Worm (Caenorhabditis elegans) whole organism, L4 larva: ENCODE data around the gene cutl-17.

ENCODE experiments used
- F26F4.8 ChIP-seq: fragments of 200-800 bp; sonication (Bioruptor generic); conservative IDR thresholded peaks from 2 replicates; pipeline ENCODE4 v1.3.6; 2022; ENCODE audit warnings: missing genetic modification characterization, missing compliant biosample characterization
- T20F7.1 ChIP-seq: fragments of 200-800 bp; sonication (Bioruptor generic); optimal IDR thresholded peaks from 2 replicates; lab custom pipeline; 2018; ENCODE audit warnings: mild to moderate bottlenecking, missing genetic modification characterization, missing compliant biosample characterization
- T26A8.4 ChIP-seq: fragments of 200-800 bp; sonication (Bioruptor generic); IDR thresholded peaks from 2 replicates; pipeline ENCODE4 v1.3.6; 2022; ENCODE audit warnings: missing genetic modification characterization, missing compliant biosample characterization
- ZK337.2 ChIP-seq: fragments of 200-800 bp; sonication (Bioruptor generic); IDR thresholded peaks from 2 replicates; pipeline ENCODE4 v1.3.6; 2022; ENCODE audit warnings: missing genetic modification reagents, missing genetic modification characterization, missing compliant biosample characterization
- aha-1 ChIP-seq: fragments of 150-350 bp; peaks from one replicate; lab custom pipeline; 2014; ENCODE audit warnings: missing biosample characterization, missing genetic modification characterization
- ceh-20 ChIP-seq: fragments of 200-800 bp; sonication (Bioruptor generic); IDR thresholded peaks from 2 replicates; pipeline ENCODE4 v1.3.6; 2022; ENCODE audit warnings: missing genetic modification reagents, missing genetic modification characterization, missing compliant biosample characterization
- ces-1 ChIP-seq: fragments of 150-350 bp; sonication (generic microtip); optimal IDR thresholded peaks from 4 replicates; lab custom pipeline; 2014; ENCODE audit warnings: missing biosample characterization, missing genetic modification reagents, missing genetic modification characterization
- cey-2 ChIP-seq: sonication (generic microtip); optimal IDR thresholded peaks from 3 replicates; lab custom pipeline; 2017; ENCODE audit warnings: missing genetic modification characterization, mild to moderate bottlenecking, missing compliant biosample characterization, antibody characterized with exemption, borderline replicate concordance; ENCODE audit not compliant: insufficient read depth
- ctbp-1 ChIP-seq: fragments of 200-800 bp; sonication (Bioruptor generic); IDR thresholded peaks from 2 replicates; pipeline ENCODE4 v1.3.6; 2022; ENCODE audit warnings: missing genetic modification reagents, missing genetic modification characterization, missing compliant biosample characterization
- daf-16 ChIP-seq, 3 experiments: sonication (generic microtip); optimal IDR thresholded peaks; 2 replicates each; lab custom pipeline; 2016 to 2017; ENCODE audit warnings: missing genetic modification characterization in 3 of 3, missing genetic modification reagents in 3 of 3, mild to moderate bottlenecking in 2 of 3, missing compliant biosample characterization in 2 of 3, missing biosample characterization in 1 of 3, moderate library complexity in 1 of 3
- dmd-6 ChIP-seq: fragments of 200-800 bp; sonication (Bioruptor generic); IDR thresholded peaks from 2 replicates; pipeline ENCODE4 v1.3.6; 2022; ENCODE audit warnings: missing genetic modification reagents, missing genetic modification characterization, missing compliant biosample characterization
- dve-1 ChIP-seq: sonication (generic microtip); optimal IDR thresholded peaks from 2 replicates; lab custom pipeline; 2017; ENCODE audit warnings: antibody characterized with exemption, mild to moderate bottlenecking, missing genetic modification characterization, missing compliant biosample characterization; ENCODE audit not compliant: insufficient read depth
- gei-8 ChIP-seq: fragments of 200-800 bp; sonication (Bioruptor generic); optimal IDR thresholded peaks from 2 replicates; lab custom pipeline; 2018; ENCODE audit warnings: mild to moderate bottlenecking, missing genetic modification characterization, missing compliant biosample characterization
- hif-1 ChIP-seq, 2 experiments: sonication (generic microtip); optimal IDR thresholded peaks; 2 replicates each; lab custom pipeline; 2016 to 2017; ENCODE audit warnings: missing compliant biosample characterization in 2 of 2, missing genetic modification characterization in 2 of 2, missing genetic modification reagents in 2 of 2, missing genotype in 2 of 2, mild to moderate bottlenecking in 1 of 2
- hlh-11 ChIP-seq: fragments of 200-800 bp; sonication (Bioruptor generic); optimal IDR thresholded peaks from 2 replicates; lab custom pipeline; 2018; ENCODE audit warnings: mild to moderate bottlenecking, missing genetic modification characterization, missing compliant biosample characterization
- hlh-30 ChIP-seq: sonication (generic microtip); optimal IDR thresholded peaks from 2 replicates; lab custom pipeline; 2017; ENCODE audit warnings: antibody characterized with exemption, mild to moderate bottlenecking, missing genetic modification characterization, missing compliant biosample characterization; ENCODE audit not compliant: insufficient read depth
- hmg-1.1 ChIP-seq: fragments of 200-800 bp; sonication (Bioruptor generic); IDR thresholded peaks from 2 replicates; pipeline ENCODE4 v1.3.6; 2022; ENCODE audit warnings: missing genetic modification reagents, missing genetic modification characterization, missing compliant biosample characterization
- jun-1 ChIP-seq: fragments of 150-350 bp; optimal IDR thresholded peaks from 2 replicates; lab custom pipeline; 2014; ENCODE audit warnings: missing biosample characterization, missing genetic modification reagents, missing genetic modification characterization
- lin-1 ChIP-seq: fragments of 200-800 bp; sonication (Bioruptor generic); IDR thresholded peaks from 2 replicates; pipeline ENCODE4 v1.3.6; 2022; ENCODE audit warnings: missing genetic modification reagents, missing genetic modification characterization, missing compliant biosample characterization
- lin-38 ChIP-seq: fragments of 200-800 bp; sonication (Bioruptor generic); IDR thresholded peaks from 2 replicates; pipeline ENCODE4 v1.3.6; 2022; ENCODE audit warnings: missing genetic modification reagents, missing genetic modification characterization, missing compliant biosample characterization
- lir-3 ChIP-seq: sonication (generic microtip); optimal IDR thresholded peaks from 2 replicates; lab custom pipeline; 2016; ENCODE audit warnings: mild to moderate bottlenecking, missing genetic modification characterization, missing compliant biosample characterization
- lsy-2 ChIP-seq, 2 experiments: fragments of 150-350 bp in 1 of 2; sonication (generic microtip) in 1 of 2; optimal IDR thresholded peaks; 2 replicates each; lab custom pipeline; 2014 to 2017; ENCODE audit warnings: missing biosample characterization in 2 of 2, missing genetic modification characterization in 2 of 2
- madf-5 ChIP-seq, 2 experiments: fragments of 200-800 bp; sonication (Bioruptor generic); IDR thresholded peaks; 2 replicates each; pipeline ENCODE4 v1.3.6; 2022; ENCODE audit warnings: missing compliant biosample characterization in 2 of 2, missing genetic modification characterization in 2 of 2
- madf-9 ChIP-seq: fragments of 200-800 bp; sonication (Bioruptor generic); conservative IDR thresholded peaks from 2 replicates; pipeline ENCODE4 v1.3.6; 2022; ENCODE audit warnings: missing genetic modification reagents, missing genetic modification characterization, missing compliant biosample characterization
- mdl-1 ChIP-seq, 2 experiments: fragments of 150-350 bp in 1 of 2; sonication (generic microtip) in 1 of 2; optimal IDR thresholded peaks; 2 replicates each; lab custom pipeline; 2014 to 2017; ENCODE audit warnings: missing biosample characterization in 2 of 2, missing genetic modification characterization in 2 of 2
- mdt-29 ChIP-seq: fragments of 200-800 bp; sonication (Bioruptor generic); IDR thresholded peaks from 2 replicates; pipeline ENCODE4 v1.3.6; 2022; ENCODE audit warnings: missing genetic modification reagents, missing genetic modification characterization, missing compliant biosample characterization
- mep-1 ChIP-seq: fragments of 150-350 bp; sonication (generic microtip); optimal IDR thresholded peaks from 3 replicates; lab custom pipeline; 2014; ENCODE audit warnings: missing biosample characterization, missing genetic modification characterization
- mxl-3 ChIP-seq: fragments of 200-800 bp; sonication (Bioruptor generic); optimal IDR thresholded peaks from 2 replicates; lab custom pipeline; 2018; ENCODE audit warnings: mild to moderate bottlenecking, missing genetic modification characterization, missing compliant biosample characterization
- nhr-10 ChIP-seq: fragments of 150-350 bp; optimal IDR thresholded peaks from 2 replicates; lab custom pipeline; 2014; ENCODE audit warnings: missing biosample characterization, missing genetic modification characterization
- nhr-102 ChIP-seq: sonication (generic microtip); optimal IDR thresholded peaks from 2 replicates; lab custom pipeline; 2016; ENCODE audit warnings: mild to moderate bottlenecking, missing genetic modification characterization, moderate library complexity, missing compliant biosample characterization
- nhr-11 ChIP-seq: fragments of 150-350 bp; optimal IDR thresholded peaks from 2 replicates; lab custom pipeline; 2014; ENCODE audit warnings: missing biosample characterization, missing genetic modification characterization
- nhr-25 ChIP-seq: sonication (generic microtip); optimal IDR thresholded peaks from 2 replicates; lab custom pipeline; 2017; ENCODE audit warnings: missing genetic modification characterization, mild to moderate bottlenecking, missing compliant biosample characterization, antibody characterized with exemption, moderate library complexity, borderline replicate concordance; ENCODE audit not compliant: insufficient read depth
- nhr-28 ChIP-seq: fragments of 150-350 bp; optimal IDR thresholded peaks from 2 replicates; lab custom pipeline; 2014; ENCODE audit warnings: missing biosample characterization, missing genetic modification characterization
- nhr-41 ChIP-seq: fragments of 200-800 bp; sonication (Bioruptor generic); IDR thresholded peaks from 2 replicates; pipeline ENCODE4 v1.3.6; 2022; ENCODE audit warnings: missing genetic modification reagents, missing genetic modification characterization, missing compliant biosample characterization
- nhr-48 ChIP-seq: sonication (generic microtip); optimal IDR thresholded peaks from 2 replicates; lab custom pipeline; 2016; ENCODE audit warnings: mild to moderate bottlenecking, missing genetic modification characterization, missing compliant biosample characterization
- nhr-6 ChIP-seq: fragments of 150-350 bp; optimal IDR thresholded peaks from 2 replicates; lab custom pipeline; 2014; ENCODE audit warnings: missing biosample characterization, missing genetic modification characterization
- nhr-77 ChIP-seq: fragments of 150-350 bp; optimal IDR thresholded peaks from 2 replicates; lab custom pipeline; 2014; ENCODE audit warnings: missing biosample characterization, missing genetic modification characterization
- pha-4 ChIP-seq, 2 experiments: fragments of 150-350 bp in 1 of 2; fragments of 200-800 bp in 1 of 2; sonication (Bioruptor generic) in 1 of 2; IDR thresholded peaks in 1 of 2; optimal IDR thresholded peaks in 1 of 2; 2 replicates each; pipeline versions ENCODE4 v1.3.6 to Lab custom; 2014 to 2022; ENCODE audit warnings: missing genetic modification characterization in 2 of 2, missing genetic modification reagents in 2 of 2, missing biosample characterization in 1 of 2, missing compliant biosample characterization in 1 of 2
- php-3 ChIP-seq: fragments of 200-800 bp; sonication (Bioruptor generic); IDR thresholded peaks from 2 replicates; pipeline ENCODE4 v1.3.6; 2022; ENCODE audit warnings: missing genetic modification reagents, missing genetic modification characterization, missing compliant biosample characterization
- pqm-1 ChIP-seq: sonication (generic microtip); optimal IDR thresholded peaks from 2 replicates; lab custom pipeline; 2017; ENCODE audit warnings: missing biosample characterization, missing genetic modification characterization
- snpc-4 ChIP-seq: fragments of 150-350 bp; optimal IDR thresholded peaks from 2 replicates; lab custom pipeline; 2014; ENCODE audit warnings: missing biosample characterization, missing genetic modification characterization
- spr-1 ChIP-seq: sonication (generic microtip); optimal IDR thresholded peaks from 2 replicates; lab custom pipeline; 2016; ENCODE audit warnings: mild to moderate bottlenecking, missing genetic modification characterization, missing compliant biosample characterization
- spr-3 ChIP-seq: fragments of 200-800 bp; sonication (Bioruptor generic); optimal IDR thresholded peaks from 2 replicates; lab custom pipeline; 2018; ENCODE audit warnings: mild to moderate bottlenecking, missing genetic modification characterization, missing compliant biosample characterization
- tra-1 ChIP-seq: fragments of 200-800 bp; sonication (Bioruptor generic); IDR thresholded peaks from 2 replicates; pipeline ENCODE4 v1.3.6; 2022; ENCODE audit warnings: missing genetic modification reagents, missing genetic modification characterization, missing compliant biosample characterization
- unc-62 ChIP-seq, 3 experiments: fragments of 150-350 bp in 1 of 3; sonication (generic microtip); optimal IDR thresholded peaks in 2 of 3; peaks in 1 of 3; 1 replicate in 1 of 3; 2 replicates in 2 of 3; lab custom pipeline; 2014 to 2017; ENCODE audit warnings: missing biosample characterization in 3 of 3, missing genetic modification characterization in 3 of 3, missing genetic modification reagents in 3 of 3, missing genotype in 1 of 3
- zfp-3 ChIP-seq: fragments of 200-800 bp; sonication (Bioruptor generic); conservative IDR thresholded peaks from 2 replicates; pipeline ENCODE4 v1.3.6; 2022; ENCODE audit warnings: missing genetic modification reagents, missing genetic modification characterization, missing compliant biosample characterization
- zip-2 ChIP-seq: fragments of 150-350 bp; optimal IDR thresholded peaks from 2 replicates; lab custom pipeline; 2014; ENCODE audit warnings: missing biosample characterization, missing genetic modification characterization

Gene cutl-17

ce11 chrIV:9442106-9442532 is 15.2 kb downstream of the cutl-17 start:
- TF ChIP-seq jun-1 (tag; lab: Kevin White, UChicago) (peak; percentile 6), daf-16 (GFP tag; optimal IDR thresholded peaks at IDR 0.05; lab: Kevin White, UChicago) (peak in 1 of 2 experiments; percentile 77), daf-16 (tag; optimal IDR thresholded peaks at IDR 0.05; lab: Kevin White, UChicago) (peak; percentile 100), nhr-28 (tag; lab: Kevin White, UChicago) (peak; percentile 99), nhr-10 (tag; lab: Kevin White, UChicago) (peak; percentile 49), nhr-48 (tag; lab: Kevin White, UChicago) (peak; percentile 83), ceh-20 (peak; percentile 9; the same call in 1 of the 2 replicates), F26F4.8 (GFP tag; lab: Robert Waterston, UW) (no peak), lsy-2 (tag; optimal IDR thresholded peaks at IDR 0.05; lab: Kevin White, UChicago) (peak in 1 of 2 experiments; percentile 69), madf-5 (GFP tag; IDR thresholded peaks at IDR 0.05; lab: Robert Waterston, UW) (no peak), zfp-3 (GFP tag; lab: Robert Waterston, UW) (peak; percentile 75; the same call in 1 of the 2 replicates), nhr-25 (tag; lab: Kevin White, UChicago) (peak; percentile 57), mdt-29 (GFP tag; lab: Robert Waterston, UW) (peak; percentile 82; the same call in 1 of the 2 replicates), gei-8 (peak; percentile 67), dve-1 (peak; percentile 96), nhr-11 (tag; lab: Kevin White, UChicago) (peak; percentile 15), pqm-1 (peak; percentile 74), ces-1 (GFP tag; lab: Kevin White, UChicago) (no peak), mxl-3 (GFP tag; lab: Kevin White, UChicago) (peak; percentile 92), lin-1 (GFP tag; lab: Robert Waterston, UW) (0 out of 2 replicates have a peak, but pooled peaks have one; percentile 8), hlh-11 (tag; lab: Kevin White, UChicago) (peak; percentile 90), cey-2 (tag; lab: Kevin White, UChicago) (peak; percentile 68), hif-1 (tag; optimal IDR thresholded peaks at IDR 0.05; lab: Kevin White, UChicago) (peak in 1 of 2 experiments; percentile 19), lir-3 (no peak), tra-1 (GFP tag; lab: Robert Waterston, UW) (peak; percentile 69; the same call in 1 of the 2 replicates), hlh-30 (tag; lab: Kevin White, UChicago) (peak; percentile 76), zip-2 (tag; lab: Kevin White, UChicago) (no peak), nhr-41 (GFP tag; lab: Robert Waterston, UW) (no peak), madf-9 (GFP tag; lab: Robert Waterston, UW) (0 out of 2 replicates have a peak, but pooled peaks have one; percentile 48), nhr-6 (tag; lab: Kevin White, UChicago) (peak; percentile 60), ctbp-1 (GFP tag; lab: Robert Waterston, UW) (no peak), aha-1 (tag; lab: Kevin White, UChicago) (peak; percentile 90), mdl-1 (tag; optimal IDR thresholded peaks at IDR 0.05; lab: Kevin White, UChicago) (peak in 1 of 2 experiments; percentile 88), pha-4 (GFP tag; IDR thresholded peaks at IDR 0.05; lab: Robert Waterston, UW) (peak; percentile 59), pha-4 (tag; optimal IDR thresholded peaks at IDR 0.05; lab: Kevin White, UChicago) (peak; percentile 78), nhr-102 (tag; lab: Kevin White, UChicago) (peak; percentile 86), ZK337.2 (no peak), mep-1 (tag; lab: Kevin White, UChicago) (peak; percentile 68), lin-38 (GFP tag; lab: Robert Waterston, UW) (peak; percentile 56), spr-3 (GFP tag; lab: Kevin White, UChicago) (peak; percentile 5), dmd-6 (GFP tag; lab: Robert Waterston, UW) (peak; percentile 91), T20F7.1 (GFP tag; lab: Kevin White, UChicago) (peak; percentile 58), hmg-1.1 (GFP tag; lab: Robert Waterston, UW) (no peak), snpc-4 (tag; lab: Kevin White, UChicago) (no peak), unc-62 (GFP tag; optimal IDR thresholded peaks at IDR 0.05 in 1 of 2; lab: Kevin White, UChicago) (peak in 1 of 2 experiments; percentile 99), unc-62 (tag; optimal IDR thresholded peaks at IDR 0.05; lab: Kevin White, UChicago) (no peak), T26A8.4 (0 out of 2 replicates have a peak, but pooled peaks have one; percentile 44), nhr-77 (tag; lab: Kevin White, UChicago) (peak; percentile 74), php-3 (peak; percentile 85), spr-1 (tag; lab: Kevin White, UChicago) (peak; percentile 0)
